Fruit fly (Drosophila melanogaster) whole organism, embryonic: ENCODE data around the gene svr.

Source experiments
- ATbp ChIP-seq: fragments of 200-800 bp; sonication (Bioruptor generic); optimal IDR thresholded peaks from 2 replicates; lab custom pipeline; 2017; ENCODE audit warnings: missing biosample characterization, mild to moderate bottlenecking, missing genetic modification characterization, missing genetic modification reagents
- Atf6 ChIP-seq: fragments of 200-800 bp; sonication (Bioruptor generic); IDR thresholded peaks from 2 replicates; pipeline ENCODE4 v1.3.6; 2022; ENCODE audit warnings: missing biosample characterization, missing genetic modification characterization
- BEAF-32 ChIP-seq: fragments of 200-800 bp; sonication (Bioruptor generic); optimal IDR thresholded peaks from 3 replicates; lab custom pipeline; 2017; ENCODE audit warnings: missing biosample characterization, missing genetic modification characterization, mild to moderate bottlenecking, moderate library complexity, missing genetic modification reagents
- CG10267 ChIP-seq: fragments of 200-800 bp; sonication (Bioruptor generic); optimal IDR thresholded peaks from 2 replicates; lab custom pipeline; 2018; ENCODE audit warnings: missing biosample characterization, mild to moderate bottlenecking, missing genetic modification characterization, moderate library complexity
- CG10543 ChIP-seq: fragments of 200-800 bp; sonication (Bioruptor generic); optimal IDR thresholded peaks from 3 replicates; lab custom pipeline; 2017; ENCODE audit warnings: missing biosample characterization, mild to moderate bottlenecking, missing genetic modification characterization, moderate library complexity
- CG11504 ChIP-seq: fragments of 200-800 bp; sonication (Bioruptor generic); optimal IDR thresholded peaks from 3 replicates; lab custom pipeline; 2019; ENCODE audit warnings: missing biosample characterization, mild to moderate bottlenecking, missing genetic modification characterization, moderate library complexity
- CG12236 ChIP-seq: fragments of 200-800 bp; sonication (Bioruptor generic); optimal IDR thresholded peaks from 2 replicates; lab custom pipeline; 2016; ENCODE audit warnings: missing biosample characterization, missing genetic modification characterization
- CG12659 ChIP-seq: fragments of 200-800 bp; sonication (Bioruptor generic); optimal IDR thresholded peaks from 3 replicates; lab custom pipeline; 2017; ENCODE audit warnings: mild to moderate bottlenecking, missing biosample characterization, missing genetic modification reagents, missing genetic modification characterization
- CG13624 ChIP-seq: fragments of 200-800 bp; sonication (Bioruptor generic); optimal IDR thresholded peaks from 2 replicates; lab custom pipeline; 2016; ENCODE audit warnings: missing biosample characterization, missing genetic modification characterization
- CG15011 ChIP-seq: fragments of 200-800 bp; sonication (Bioruptor generic); optimal IDR thresholded peaks from 3 replicates; lab custom pipeline; 2018; ENCODE audit warnings: missing biosample characterization, mild to moderate bottlenecking, missing genetic modification characterization
- CG1602 ChIP-seq: fragments of 200-800 bp; sonication (Bioruptor generic); optimal IDR thresholded peaks from 3 replicates; lab custom pipeline; 2016; ENCODE audit warnings: missing biosample characterization, missing genetic modification characterization
- CG1647 ChIP-seq: fragments of 200-800 bp; sonication (Bioruptor generic); optimal IDR thresholded peaks from 3 replicates; lab custom pipeline; 2016; ENCODE audit warnings: missing biosample characterization, missing genetic modification characterization
- CG16815 ChIP-seq: fragments of 200-800 bp; sonication (Bioruptor generic); optimal IDR thresholded peaks from 3 replicates; lab custom pipeline; 2017; ENCODE audit warnings: missing biosample characterization, mild to moderate bottlenecking, missing genetic modification characterization
- CG17912 ChIP-seq: fragments of 200-800 bp; sonication (Bioruptor generic); optimal IDR thresholded peaks from 2 replicates; lab custom pipeline; 2018; ENCODE audit warnings: missing biosample characterization, mild to moderate bottlenecking, missing genetic modification characterization
- CG18262 ChIP-seq: fragments of 200-800 bp; optimal IDR thresholded peaks from 3 replicates; lab custom pipeline; 2019; ENCODE audit warnings: missing biosample characterization, mild to moderate bottlenecking, missing genetic modification characterization, moderate library complexity
- CG18619 ChIP-seq: fragments of 200-800 bp; sonication (Bioruptor generic); optimal IDR thresholded peaks from 3 replicates; lab custom pipeline; 2017; ENCODE audit warnings: missing biosample characterization, mild to moderate bottlenecking, missing genetic modification characterization
- CG4730 ChIP-seq: fragments of 200-800 bp; sonication (Bioruptor generic); IDR thresholded peaks from 2 replicates; pipeline ENCODE4 v1.3.6; 2022; ENCODE audit warnings: missing biosample characterization, missing genetic modification characterization
- CG7928 ChIP-seq: fragments of 200-800 bp; sonication (Bioruptor generic); optimal IDR thresholded peaks from 2 replicates; lab custom pipeline; 2017; ENCODE audit warnings: missing biosample characterization, mild to moderate bottlenecking, missing genetic modification characterization
- CG8924 ChIP-seq: fragments of 200-800 bp; optimal IDR thresholded peaks from 3 replicates; lab custom pipeline; 2019; ENCODE audit warnings: missing biosample characterization, mild to moderate bottlenecking, missing genetic modification characterization, moderate library complexity
- CG9797 ChIP-seq: fragments of 200-800 bp; sonication (Bioruptor generic); optimal IDR thresholded peaks from 3 replicates; lab custom pipeline; 2018; ENCODE audit warnings: missing biosample characterization, mild to moderate bottlenecking, missing genetic modification characterization
- CG9932 ChIP-seq: fragments of 200-800 bp; sonication (Bioruptor generic); IDR thresholded peaks from 2 replicates; pipeline ENCODE4 v1.3.6; 2022; ENCODE audit warnings: missing biosample characterization, missing genetic modification characterization
- CrebB ChIP-seq: fragments of 200-800 bp; sonication (Bioruptor generic); optimal IDR thresholded peaks from 3 replicates; lab custom pipeline; 2018; ENCODE audit warnings: missing biosample characterization, mild to moderate bottlenecking, missing genetic modification characterization
- Fer2 ChIP-seq: fragments of 200-800 bp; sonication (Bioruptor generic); optimal IDR thresholded peaks from 2 replicates; lab custom pipeline; 2018; ENCODE audit warnings: missing biosample characterization, mild to moderate bottlenecking, missing genetic modification characterization, moderate library complexity
- Gug ChIP-seq: fragments of 200-800 bp; sonication (Bioruptor generic); IDR thresholded peaks from 4 replicates; pipeline ENCODE4 v1.3.6; 2022; ENCODE audit warnings: missing biosample characterization, missing genetic modification characterization
- HLH4C ChIP-seq: fragments of 200-800 bp; sonication (Bioruptor generic); IDR thresholded peaks from 3 replicates; pipeline ENCODE4 v1.3.6; 2022; ENCODE audit warnings: missing biosample characterization, missing genetic modification characterization; ENCODE audit not compliant: partially characterized antibody
- Hmr ChIP-seq: fragments of 200-800 bp; sonication (Bioruptor generic); optimal IDR thresholded peaks from 3 replicates; lab custom pipeline; 2017; ENCODE audit warnings: mild to moderate bottlenecking, missing biosample characterization, missing genetic modification reagents, missing genetic modification characterization
- Lim3 ChIP-seq: fragments of 200-800 bp; sonication (Bioruptor generic); IDR thresholded peaks from 2 replicates; pipeline ENCODE4 v1.3.6; 2022; ENCODE audit warnings: missing biosample characterization, missing genetic modification characterization
- Mad ChIP-seq: fragments of 200-800 bp; sonication (Bioruptor generic); optimal IDR thresholded peaks from 2 replicates; lab custom pipeline; 2016; ENCODE audit warnings: missing biosample characterization, missing genetic modification characterization
- Mrtf ChIP-seq: fragments of 200-800 bp; sonication (Bioruptor generic); IDR thresholded peaks from 3 replicates; pipeline ENCODE4 v1.3.6; 2022; ENCODE audit warnings: missing biosample characterization, missing genetic modification characterization
- NC2β ChIP-seq: fragments of 200-800 bp; sonication (Bioruptor generic); optimal IDR thresholded peaks from 2 replicates; lab custom pipeline; 2016; ENCODE audit warnings: missing biosample characterization, missing genetic modification characterization
- NFAT ChIP-seq: fragments of 200-800 bp; sonication (Bioruptor generic); IDR thresholded peaks from 2 replicates; pipeline ENCODE4 v1.3.6; 2022; ENCODE audit warnings: missing biosample characterization, missing genetic modification characterization
- Ptx1 ChIP-seq: fragments of 200-800 bp; sonication (Bioruptor generic); IDR thresholded peaks from 2 replicates; pipeline ENCODE4 v1.3.6; 2022; ENCODE audit warnings: missing biosample characterization, missing genetic modification characterization
- Rx ChIP-seq: fragments of 200-800 bp; sonication (Bioruptor generic); IDR thresholded peaks from 2 replicates; pipeline ENCODE4 v1.3.6; 2022; ENCODE audit warnings: missing biosample characterization, missing genetic modification characterization
- Six4 ChIP-seq: fragments of 200-800 bp; sonication (Bioruptor generic); optimal IDR thresholded peaks from 2 replicates; lab custom pipeline; 2016; ENCODE audit warnings: missing biosample characterization, missing genetic modification characterization
- Stat92E ChIP-seq, 3 experiments: fragments of >200 bp in 2 of 3; fragments of 200-800 bp in 1 of 3; sonication (Bioruptor generic) in 1 of 3; optimal IDR thresholded peaks; 2 replicates each; lab custom pipeline; 2017 to 2019; ENCODE audit warnings: missing biosample characterization in 3 of 3, missing genetic modification characterization in 3 of 3, mild to moderate bottlenecking in 1 of 3, moderate library complexity in 1 of 3
- bbx ChIP-seq: fragments of 200-800 bp; sonication (Bioruptor generic); IDR thresholded peaks from 2 replicates; pipeline ENCODE4 v1.3.6; 2022; ENCODE audit warnings: missing biosample characterization, missing genetic modification characterization; ENCODE audit not compliant: partially characterized antibody
- bcd ChIP-seq: fragments of 200-800 bp; sonication (Bioruptor generic); optimal IDR thresholded peaks from 2 replicates; lab custom pipeline; 2017; ENCODE audit warnings: missing biosample characterization, mild to moderate bottlenecking, missing genetic modification characterization
- bsh ChIP-seq, 2 experiments: fragments of 200-800 bp; sonication (Bioruptor generic); optimal IDR thresholded peaks; 2 replicates each; lab custom pipeline; 2017 to 2018; ENCODE audit warnings: mild to moderate bottlenecking in 2 of 2, missing biosample characterization in 2 of 2, missing genetic modification characterization in 2 of 2, moderate library complexity in 1 of 2
- ind ChIP-seq: fragments of 200-800 bp; sonication (Bioruptor generic); optimal IDR thresholded peaks from 3 replicates; lab custom pipeline; 2016; ENCODE audit warnings: missing biosample characterization, missing genetic modification characterization
- knrl ChIP-seq: fragments of 200-800 bp; sonication (Bioruptor generic); IDR thresholded peaks from 3 replicates; pipeline ENCODE4 v1.3.6; 2022; ENCODE audit warnings: missing biosample characterization, missing genetic modification characterization; ENCODE audit not compliant: partially characterized antibody
- mirr ChIP-seq: fragments of 200-800 bp; sonication (Bioruptor generic); optimal IDR thresholded peaks from 3 replicates; lab custom pipeline; 2018; ENCODE audit warnings: missing biosample characterization, mild to moderate bottlenecking, missing genetic modification characterization
- p53 ChIP-seq: fragments of 200-800 bp; sonication (Bioruptor generic); optimal IDR thresholded peaks from 2 replicates; lab custom pipeline; 2016; ENCODE audit warnings: missing biosample characterization, missing genetic modification characterization
- sens-2 ChIP-seq: fragments of 200-800 bp; sonication (Bioruptor generic); IDR thresholded peaks from 2 replicates; pipeline ENCODE4 v1.3.6; 2022; ENCODE audit warnings: missing biosample characterization, missing genetic modification characterization
- sim ChIP-seq: fragments of 200-800 bp; sonication (Bioruptor generic); IDR thresholded peaks from 2 replicates; pipeline ENCODE4 v1.3.6; 2022; ENCODE audit warnings: missing biosample characterization, missing genetic modification characterization
- slp2 ChIP-seq: fragments of 200-800 bp; sonication (Bioruptor generic); optimal IDR thresholded peaks from 2 replicates; lab custom pipeline; 2016; ENCODE audit warnings: missing biosample characterization, missing genetic modification characterization
- sr ChIP-seq: fragments of 200-800 bp; sonication (Bioruptor generic); IDR thresholded peaks from 3 replicates; pipeline ENCODE4 v1.3.6; 2022; ENCODE audit warnings: missing biosample characterization, missing genetic modification characterization
- trh ChIP-seq: fragments of 200-800 bp; sonication (Bioruptor generic); optimal IDR thresholded peaks from 2 replicates; lab custom pipeline; 2016; ENCODE audit warnings: missing biosample characterization, missing genetic modification characterization
- tup ChIP-seq: fragments of 200-800 bp; sonication (Bioruptor generic); optimal IDR thresholded peaks from 2 replicates; lab custom pipeline; 2016; ENCODE audit warnings: missing biosample characterization, mild to moderate bottlenecking, missing genetic modification characterization, moderate library complexity
- vnd ChIP-seq: fragments of 200-800 bp; sonication (Bioruptor generic); IDR thresholded peaks from 3 replicates; pipeline ENCODE4 v1.3.6; 2022; ENCODE audit warnings: missing biosample characterization, missing genetic modification characterization; ENCODE audit not compliant: partially characterized antibody

The svr gene

DNA sequence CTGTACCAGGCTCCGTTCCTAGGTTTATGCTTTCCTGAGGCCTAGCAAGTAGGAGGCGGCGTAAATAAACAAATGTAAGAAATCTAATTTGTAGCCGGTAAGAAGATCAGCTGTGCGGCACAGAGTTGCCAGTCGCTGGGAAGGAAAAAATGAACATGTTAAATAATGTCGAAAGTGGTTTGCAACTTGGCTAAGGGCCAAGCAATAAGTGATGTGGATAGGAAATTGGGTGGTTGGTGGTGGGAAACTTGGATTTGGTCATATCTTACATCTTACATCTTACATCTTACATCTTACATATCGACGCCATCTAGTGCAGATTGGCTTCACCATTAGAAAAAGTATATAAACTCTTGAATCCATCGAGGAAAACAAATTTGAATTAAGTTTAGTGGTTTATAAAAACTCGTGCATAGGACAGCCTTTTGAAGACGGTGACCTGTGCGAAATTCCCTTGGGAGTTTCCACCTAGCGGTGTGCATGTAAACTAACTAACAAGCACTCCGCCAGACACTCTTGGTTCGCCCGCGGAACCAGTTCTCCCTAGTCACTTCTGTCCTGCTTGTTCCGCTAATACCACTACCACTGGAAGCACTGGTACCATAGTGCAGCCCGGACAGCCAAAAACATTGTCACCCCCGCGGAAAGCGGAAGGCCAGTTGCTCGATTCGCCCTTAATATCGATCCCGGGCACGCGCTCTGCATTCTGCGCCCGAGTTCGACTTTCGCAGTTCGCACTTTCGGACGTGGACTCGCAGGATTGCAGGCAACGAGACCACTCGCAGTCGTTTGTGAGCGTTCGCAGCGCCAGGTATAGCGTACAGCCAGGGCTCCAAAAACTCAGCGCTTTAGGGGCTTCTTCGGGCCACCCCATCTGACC, 33.7 kb downstream of the svr start, which contains the start of the genes CG4293 and Appl (continued):
- TF ChIP-seq mirr (GFP tag; lab: Kevin White, UChicago) (no peak), vnd (GFP tag; lab: Robert Waterston, UW) (no peak), sens-2 (GFP tag; lab: Robert Waterston, UW) (no peak), CG10543 (GFP tag; lab: Kevin White, UChicago) (no peak), CG7928 (no peak), ind (GFP tag; lab: Kevin White, UChicago) (no peak), CG13624 (no peak), BEAF-32 (peak; percentile 47), HLH4C (no peak), bcd (GFP tag; lab: Kevin White, UChicago) (no peak), Atf6 (GFP tag; lab: Robert Waterston, UW) (no peak), CG9797 (GFP tag; lab: Kevin White, UChicago) (peak; percentile 55), ATbp (GFP tag; lab: Kevin White, UChicago) (no peak), CG18619 (GFP tag; lab: Kevin White, UChicago) (no peak), CG8924 (tag; lab: Kevin White, UChicago) (no peak), Stat92E (GFP tag; optimal IDR thresholded peaks at IDR 0.05; lab: Kevin White, UChicago) (no peak), CG15011 (GFP tag; lab: Kevin White, UChicago) (no peak), CrebB (tag; lab: Kevin White, UChicago) (no peak), Hmr (peak; percentile 51), CG1602 (GFP tag; lab: Kevin White, UChicago) (no peak), Gug (GFP tag; lab: Robert Waterston, UW) (no peak), CG12659 (GFP tag; lab: Kevin White, UChicago) (peak; percentile 22), slp2 (GFP tag; lab: Kevin White, UChicago) (no peak), CG9932 (GFP tag; lab: Robert Waterston, UW) (peak; percentile 33; the same call in 1 of the 2 replicates), Mad (GFP tag; lab: Kevin White, UChicago) (no peak), sr (GFP tag; lab: Robert Waterston, UW) (no peak), CG1647 (GFP tag; lab: Kevin White, UChicago) (no peak), CG17912 (GFP tag; lab: Kevin White, UChicago) (no peak), tup (GFP tag; lab: Kevin White, UChicago) (no peak), CG4730 (GFP tag; lab: Robert Waterston, UW) (no peak), CG10267 (tag; lab: Kevin White, UChicago) (peak; percentile 51), NFAT (no peak), CG12236 (GFP tag; lab: Kevin White, UChicago) (no peak), Six4 (GFP tag; lab: Kevin White, UChicago) (no peak), Rx (GFP tag; lab: Robert Waterston, UW) (no peak), Mrtf (no peak), Fer2 (tag; lab: Kevin White, UChicago) (no peak), CG11504 (tag; lab: Kevin White, UChicago) (peak; percentile 11), p53 (GFP tag; lab: Kevin White, UChicago) (peak; percentile 70), CG18262 (tag; lab: Kevin White, UChicago) (peak; percentile 17), Lim3 (GFP tag; lab: Robert Waterston, UW) (no peak), CG16815 (GFP tag; lab: Kevin White, UChicago) (no peak), trh (GFP tag; lab: Kevin White, UChicago) (no peak), knrl (GFP tag; lab: Robert Waterston, UW) (peak; percentile 65), bsh (GFP tag; optimal IDR thresholded peaks at IDR 0.05; lab: Kevin White, UChicago) (no peak), NC2β (GFP tag; lab: Kevin White, UChicago) (no peak), Ptx1 (GFP tag; lab: Robert Waterston, UW) (no peak), bbx (GFP tag; lab: Robert Waterston, UW) (no peak), sim (GFP tag; lab: Robert Waterston, UW) (no peak)
